Worm (Caenorhabditis elegans) whole organism, midembryonic: Measurements from ENCODE around the gene C05D2.8.

ENCODE experiments used
- flt-1 ChIP-seq: fragments of 200-800 bp; sonication (Bioruptor generic); IDR thresholded peaks from 2 replicates; pipeline ENCODE4 v1.3.6; 2022; ENCODE audit warnings: missing genetic modification characterization, missing compliant biosample characterization
- klf-2 ChIP-seq: fragments of 200-800 bp; sonication (Bioruptor generic); conservative IDR thresholded peaks from 2 replicates; pipeline ENCODE4 v1.3.6; 2022; ENCODE audit warnings: missing genetic modification reagents, missing genetic modification characterization, missing compliant biosample characterization
- tab-1 ChIP-seq: fragments of 200-800 bp; sonication (Bioruptor generic); IDR thresholded peaks from 2 replicates; pipeline ENCODE4 v1.3.6; 2022; ENCODE audit warnings: missing genetic modification characterization, missing compliant biosample characterization
- ztf-23 ChIP-seq: fragments of 200-800 bp; sonication (Bioruptor generic); IDR thresholded peaks from 2 replicates; pipeline ENCODE4 v1.3.6; 2022; ENCODE audit warnings: missing genetic modification reagents, missing genetic modification characterization, missing compliant biosample characterization
- ztf-29 ChIP-seq: fragments of 200-800 bp; sonication (Bioruptor generic); IDR thresholded peaks from 2 replicates; pipeline ENCODE4 v1.3.6; 2022; ENCODE audit warnings: missing genetic modification reagents, missing genetic modification characterization, missing compliant biosample characterization

- TF ChIP-seq tab-1 (GFP tag; lab: Robert Waterston, UW) (no peak), klf-2 (GFP tag; lab: Robert Waterston, UW) (no peak), ztf-29 (GFP tag; lab: Robert Waterston, UW) (no peak), ztf-23 (GFP tag; lab: Robert Waterston, UW) (no peak), flt-1 (no peak)
These were observed 39.2 kb downstream of the C05D2.8 start for ce11 chrIII:5570814-5571443.
